Worm (Caenorhabditis elegans): ENCODE results near the gene F39F10.3.
A peak's percentile ranks its signal among the peaks of the same experiment; 100 is the strongest.

DNA sequence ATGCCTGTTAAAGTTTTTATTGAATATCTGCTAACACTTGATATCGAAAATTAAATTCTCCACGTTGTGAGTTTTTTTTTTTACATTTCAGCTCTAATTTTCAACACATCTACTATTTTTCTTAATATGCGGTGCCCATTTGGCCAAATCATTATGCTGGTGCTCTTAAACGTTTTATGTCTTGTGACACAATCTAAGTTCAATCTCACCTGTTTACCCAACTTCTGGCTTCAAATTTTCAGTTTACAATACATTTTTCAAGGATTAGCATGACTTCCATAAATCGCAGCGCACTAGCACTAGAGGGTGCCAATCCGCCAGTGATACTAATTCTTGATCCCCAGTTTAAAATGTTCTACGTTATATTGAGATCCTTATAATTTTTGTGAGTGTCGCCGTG is 50.5 kb downstream of the F39F10.3 start:
- peak; percentile 4; the same call in 1 of the 2 replicates for TF ChIP-seq pes-1 (GFP tag; IDR thresholded peaks at IDR 0.05)
- no peak for TF ChIP-seq ama-1 (optimal IDR thresholded peaks at IDR 0.05)
- TF ChIP-seq tbx-11 (GFP tag; IDR thresholded peaks at IDR 0.05): no peak
- no peak for TF ChIP-seq tbx-37 (GFP tag; conservative IDR thresholded peaks at IDR 0.05)
- no peak for TF ChIP-seq B0310.2 (tag; optimal IDR thresholded peaks at IDR 0.05)
- TF ChIP-seq scrt-1 (GFP tag; IDR thresholded peaks at IDR 0.05): no peak
- TF ChIP-seq ceh-13 (GFP tag; optimal IDR thresholded peaks at IDR 0.05): no peak
- TF ChIP-seq flt-1 (GFP tag; IDR thresholded peaks at IDR 0.05): no peak
